Fruit fly (Drosophila melanogaster) whole organism, embryonic: ENCODE data around the gene alpha-PheRS.

Source experiments
- Asciz ChIP-seq: fragments of 200-800 bp; sonication (Bioruptor generic); optimal IDR thresholded peaks from 2 replicates; lab custom pipeline; 2017; ENCODE audit warnings: missing biosample characterization, mild to moderate bottlenecking, missing genetic modification characterization, missing genetic modification reagents
- CG10274 ChIP-seq: fragments of 200-800 bp; sonication (Bioruptor generic); optimal IDR thresholded peaks from 3 replicates; lab custom pipeline; 2017; ENCODE audit warnings: missing biosample characterization, mild to moderate bottlenecking, missing genetic modification characterization
- CG10654 ChIP-seq: fragments of 200-800 bp; sonication (Bioruptor generic); optimal IDR thresholded peaks from 2 replicates; lab custom pipeline; 2016; ENCODE audit warnings: missing biosample characterization, missing genetic modification characterization
- CG11696 ChIP-seq: fragments of 200-800 bp; sonication (Bioruptor generic); IDR thresholded peaks from 2 replicates; pipeline ENCODE4 v1.3.6; 2022; ENCODE audit warnings: missing biosample characterization, missing genetic modification characterization
- CG12299 ChIP-seq: fragments of 200-800 bp; sonication (Bioruptor generic); optimal IDR thresholded peaks from 2 replicates; lab custom pipeline; 2018; ENCODE audit warnings: missing biosample characterization, mild to moderate bottlenecking, missing genetic modification characterization
- CG13424 ChIP-seq: fragments of 200-800 bp; sonication (Bioruptor generic); optimal IDR thresholded peaks from 2 replicates; lab custom pipeline; 2019; ENCODE audit warnings: missing biosample characterization, mild to moderate bottlenecking, missing genetic modification characterization, moderate library complexity
- CG14710 ChIP-seq: fragments of 200-800 bp; sonication (Bioruptor generic); optimal IDR thresholded peaks from 3 replicates; lab custom pipeline; 2019; ENCODE audit warnings: missing biosample characterization, mild to moderate bottlenecking, missing genetic modification characterization, moderate library complexity
- CG15011 ChIP-seq: fragments of 200-800 bp; sonication (Bioruptor generic); optimal IDR thresholded peaks from 3 replicates; lab custom pipeline; 2018; ENCODE audit warnings: missing biosample characterization, mild to moderate bottlenecking, missing genetic modification characterization
- CG15601 ChIP-seq: fragments of 200-800 bp; sonication (Bioruptor generic); optimal IDR thresholded peaks from 3 replicates; lab custom pipeline; 2019; ENCODE audit warnings: missing biosample characterization, mild to moderate bottlenecking, missing genetic modification characterization, moderate library complexity
- CG17829 ChIP-seq: fragments of 200-800 bp; optimal IDR thresholded peaks from 2 replicates; lab custom pipeline; 2019; ENCODE audit warnings: missing biosample characterization, mild to moderate bottlenecking, missing genetic modification characterization, moderate library complexity
- CG1792 ChIP-seq: fragments of 200-800 bp; sonication (Bioruptor generic); optimal IDR thresholded peaks from 2 replicates; lab custom pipeline; 2016; ENCODE audit warnings: missing biosample characterization, missing genetic modification characterization
- CG30403 ChIP-seq: fragments of 200-800 bp; sonication (Bioruptor generic); optimal IDR thresholded peaks from 3 replicates; lab custom pipeline; 2016; ENCODE audit warnings: missing biosample characterization, missing genetic modification characterization
- CG31224 ChIP-seq: fragments of 200-800 bp; sonication (Bioruptor generic); IDR thresholded peaks from 2 replicates; pipeline ENCODE4 v1.3.6; 2022; ENCODE audit warnings: missing biosample characterization, missing genetic modification characterization
- CG33557 ChIP-seq: fragments of 200-800 bp; sonication (Bioruptor generic); optimal IDR thresholded peaks from 2 replicates; lab custom pipeline; 2019; ENCODE audit warnings: missing biosample characterization, mild to moderate bottlenecking, missing genetic modification characterization, moderate library complexity
- CG3407 ChIP-seq: fragments of 200-800 bp; sonication (Bioruptor generic); optimal IDR thresholded peaks from 2 replicates; lab custom pipeline; 2018; ENCODE audit warnings: missing biosample characterization, mild to moderate bottlenecking, missing genetic modification characterization
- CG6272 ChIP-seq: fragments of 200-800 bp; sonication (Bioruptor generic); IDR thresholded peaks from 2 replicates; pipeline ENCODE4 v1.3.6; 2022; ENCODE audit warnings: missing biosample characterization, missing genetic modification characterization
- CG9797 ChIP-seq: fragments of 200-800 bp; sonication (Bioruptor generic); optimal IDR thresholded peaks from 3 replicates; lab custom pipeline; 2018; ENCODE audit warnings: missing biosample characterization, mild to moderate bottlenecking, missing genetic modification characterization
- CG9932 ChIP-seq: fragments of 200-800 bp; sonication (Bioruptor generic); IDR thresholded peaks from 2 replicates; pipeline ENCODE4 v1.3.6; 2022; ENCODE audit warnings: missing biosample characterization, missing genetic modification characterization
- CrebB ChIP-seq: fragments of 200-800 bp; sonication (Bioruptor generic); optimal IDR thresholded peaks from 3 replicates; lab custom pipeline; 2018; ENCODE audit warnings: missing biosample characterization, mild to moderate bottlenecking, missing genetic modification characterization
- Doc3 ChIP-seq: fragments of 200-800 bp; sonication (Bioruptor generic); IDR thresholded peaks from 3 replicates; pipeline ENCODE4 v1.3.6; 2022; ENCODE audit warnings: missing biosample characterization, missing genetic modification characterization; ENCODE audit not compliant: partially characterized antibody
- Fer3 ChIP-seq: fragments of 200-800 bp; sonication (Bioruptor generic); optimal IDR thresholded peaks from 2 replicates; lab custom pipeline; 2018; ENCODE audit warnings: missing biosample characterization, mild to moderate bottlenecking, missing genetic modification characterization, moderate library complexity
- Hmr ChIP-seq: fragments of 200-800 bp; sonication (Bioruptor generic); optimal IDR thresholded peaks from 3 replicates; lab custom pipeline; 2017; ENCODE audit warnings: mild to moderate bottlenecking, missing biosample characterization, missing genetic modification reagents, missing genetic modification characterization
- MESR4 ChIP-seq: fragments of 200-800 bp; sonication (Bioruptor generic); optimal IDR thresholded peaks from 2 replicates; lab custom pipeline; 2018; ENCODE audit warnings: missing biosample characterization, mild to moderate bottlenecking, missing genetic modification characterization, moderate library complexity
- NC2α ChIP-seq: fragments of 200-800 bp; sonication (Bioruptor generic); optimal IDR thresholded peaks from 2 replicates; lab custom pipeline; 2016; ENCODE audit warnings: missing biosample characterization, missing genetic modification characterization
- Rx ChIP-seq: fragments of 200-800 bp; sonication (Bioruptor generic); IDR thresholded peaks from 2 replicates; pipeline ENCODE4 v1.3.6; 2022; ENCODE audit warnings: missing biosample characterization, missing genetic modification characterization
- Ssrp ChIP-seq: fragments of 200-800 bp; sonication (Bioruptor generic); optimal IDR thresholded peaks from 2 replicates; lab custom pipeline; 2018; ENCODE audit warnings: missing biosample characterization, mild to moderate bottlenecking, missing genetic modification characterization, moderate library complexity
- Xbp1 ChIP-seq: fragments of 200-800 bp; sonication (Bioruptor generic); optimal IDR thresholded peaks from 3 replicates; lab custom pipeline; 2016; ENCODE audit warnings: missing biosample characterization, mild to moderate bottlenecking, missing genetic modification characterization
- ab ChIP-seq: fragments of 200-800 bp; sonication (Bioruptor generic); optimal IDR thresholded peaks from 2 replicates; lab custom pipeline; 2016; ENCODE audit warnings: missing biosample characterization, missing genetic modification characterization
- ato ChIP-seq: fragments of 200-800 bp; sonication (Bioruptor generic); IDR thresholded peaks from 2 replicates; pipeline ENCODE4 v1.3.6; 2022; ENCODE audit warnings: missing biosample characterization, missing genetic modification characterization; ENCODE audit not compliant: partially characterized antibody
- chm ChIP-seq: fragments of 200-800 bp; sonication (Bioruptor generic); IDR thresholded peaks from 2 replicates; pipeline ENCODE4 v1.3.6; 2022; ENCODE audit warnings: missing biosample characterization, missing genetic modification characterization
- cwo ChIP-seq: fragments of 200-800 bp; sonication (Bioruptor generic); optimal IDR thresholded peaks from 3 replicates; lab custom pipeline; 2017; ENCODE audit warnings: missing biosample characterization, missing genetic modification characterization, mild to moderate bottlenecking, moderate library complexity, missing genetic modification reagents
- disco-r ChIP-seq: fragments of 200-800 bp; sonication (Bioruptor generic); optimal IDR thresholded peaks from 2 replicates; lab custom pipeline; 2016; ENCODE audit warnings: missing biosample characterization, missing genetic modification characterization
- fd64A ChIP-seq: fragments of 200-800 bp; sonication (Bioruptor generic); optimal IDR thresholded peaks from 3 replicates; lab custom pipeline; 2018; ENCODE audit warnings: missing biosample characterization, mild to moderate bottlenecking, missing genetic modification characterization
- gro ChIP-seq: fragments of 200-800 bp; sonication (Bioruptor generic); optimal IDR thresholded peaks from 2 replicates; lab custom pipeline; 2016; ENCODE audit warnings: missing biosample characterization, missing genetic modification characterization
- gsb ChIP-seq: fragments of 200-800 bp; sonication (Bioruptor generic); IDR thresholded peaks from 2 replicates; pipeline ENCODE4 v1.3.6; 2022; ENCODE audit warnings: missing biosample characterization, missing genetic modification characterization
- gsb-n ChIP-seq: fragments of 200-800 bp; sonication (Bioruptor generic); optimal IDR thresholded peaks from 3 replicates; lab custom pipeline; 2018; ENCODE audit warnings: missing biosample characterization, mild to moderate bottlenecking, missing genetic modification characterization
- kay ChIP-seq: fragments of 200-800 bp; sonication (Bioruptor generic); optimal IDR thresholded peaks from 2 replicates; lab custom pipeline; 2016; ENCODE audit warnings: missing biosample characterization, missing genetic modification characterization
- lmd ChIP-seq: fragments of 200-800 bp; sonication (Bioruptor generic); IDR thresholded peaks from 2 replicates; pipeline ENCODE4 v1.3.6; 2022; ENCODE audit warnings: missing biosample characterization, missing genetic modification characterization
- pan ChIP-seq, 4 experiments: fragments of >200 bp in 3 of 4; fragments of 200-800 bp in 1 of 4; sonication (Bioruptor generic) in 1 of 4; optimal IDR thresholded peaks in 3 of 4; IDR thresholded peaks in 1 of 4; 2 replicates each; pipeline versions ENCODE4 v1.3.6 to Lab custom; 2017 to 2022; ENCODE audit warnings: missing biosample characterization in 2 of 4, missing genetic modification characterization in 2 of 4, mixed read lengths in 1 of 4
- pb ChIP-seq: fragments of 200-800 bp; sonication (Bioruptor generic); optimal IDR thresholded peaks from 3 replicates; lab custom pipeline; 2016; ENCODE audit warnings: missing biosample characterization, missing genetic modification characterization
- peb ChIP-seq: fragments of 200-800 bp; sonication (Bioruptor generic); IDR thresholded peaks from 2 replicates; pipeline ENCODE4 v1.3.6; 2022; ENCODE audit warnings: missing biosample characterization, missing genetic modification characterization
- ranshi ChIP-seq: fragments of 200-800 bp; sonication (Bioruptor generic); IDR thresholded peaks from 2 replicates; pipeline ENCODE4 v1.3.6; 2022; ENCODE audit warnings: missing biosample characterization, missing genetic modification characterization
- sim ChIP-seq: fragments of 200-800 bp; sonication (Bioruptor generic); IDR thresholded peaks from 2 replicates; pipeline ENCODE4 v1.3.6; 2022; ENCODE audit warnings: missing biosample characterization, missing genetic modification characterization
- sima ChIP-seq: fragments of 200-800 bp; sonication (Bioruptor generic); optimal IDR thresholded peaks from 2 replicates; lab custom pipeline; 2016; ENCODE audit warnings: missing biosample characterization, missing genetic modification characterization

The alpha-PheRS gene

DNA sequence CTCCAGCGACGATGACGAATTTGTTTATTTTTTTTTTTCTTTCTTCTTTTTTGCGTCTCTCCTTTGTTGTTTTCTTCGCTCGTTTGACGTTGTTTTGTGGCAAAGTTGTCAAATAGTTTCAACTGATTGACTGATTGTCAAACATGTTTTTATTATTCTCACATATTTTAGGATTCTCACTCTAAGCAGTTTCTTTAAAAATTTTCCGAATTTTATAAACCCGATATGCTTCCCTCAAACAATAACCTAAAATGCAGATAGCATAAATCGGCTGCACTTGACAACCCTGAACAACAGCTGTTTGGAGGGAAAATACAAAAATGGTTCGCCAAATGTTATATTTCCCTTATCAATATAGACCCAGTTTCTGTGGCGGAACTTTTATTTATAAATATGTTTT is 1.9 kb downstream of the alpha-PheRS start, which contains the start of gene CG17982 (continued):
- peak; percentile 77 for TF ChIP-seq Ssrp
- TF ChIP-seq Asciz (GFP tag; lab: Kevin White, UChicago), result no peak
- peak; percentile 51 for TF ChIP-seq MESR4 (GFP tag; lab: Kevin White, UChicago)
- no peak for TF ChIP-seq sim (GFP tag; lab: Robert Waterston, UW)
- no peak for TF ChIP-seq Doc3 (GFP tag; lab: Robert Waterston, UW)
- peak; percentile 88 for TF ChIP-seq Fer3
- TF ChIP-seq CrebB (tag; lab: Kevin White, UChicago), result peak; percentile 75
- TF ChIP-seq CG17829 (tag; lab: Kevin White, UChicago), result peak; percentile 85
- TF ChIP-seq kay, result peak; percentile 81
- TF ChIP-seq gsb (GFP tag; lab: Robert Waterston, UW), result peak; percentile 55
- peak; percentile 16 for TF ChIP-seq CG10274 (GFP tag; lab: Kevin White, UChicago)
- TF ChIP-seq CG11696 (GFP tag; lab: Robert Waterston, UW), result peak; percentile 37; the same call in 1 of the 2 replicates
- TF ChIP-seq CG13424 (tag; lab: Kevin White, UChicago), result peak; percentile 89
- TF ChIP-seq CG15601 (tag; lab: Kevin White, UChicago), result peak; percentile 82
- peak; percentile 75 for TF ChIP-seq gsb-n (tag; lab: Kevin White, UChicago)
- TF ChIP-seq CG12299, result peak; percentile 86
- peak; percentile 62 for TF ChIP-seq pb (GFP tag; lab: Kevin White, UChicago)
- TF ChIP-seq lmd (GFP tag; lab: Robert Waterston, UW), result peak; percentile 79
- TF ChIP-seq Rx (GFP tag; lab: Robert Waterston, UW), result peak; percentile 80
- peak; percentile 81 for TF ChIP-seq CG33557 (GFP tag; lab: Kevin White, UChicago)
- 0 out of 2 replicates have a peak, but pooled peaks have one; percentile 34 for TF ChIP-seq CG6272 (GFP tag; lab: Robert Waterston, UW)
- TF ChIP-seq Hmr (GFP tag; lab: Kevin White, UChicago), result no peak
- peak; percentile 45 for TF ChIP-seq fd64A (GFP tag; lab: Kevin White, UChicago)
- TF ChIP-seq ato (GFP tag; lab: Robert Waterston, UW), result no peak
- TF ChIP-seq CG10654 (GFP tag; lab: Kevin White, UChicago), result peak; percentile 73
- TF ChIP-seq ranshi (GFP tag; lab: Robert Waterston, UW), result peak; percentile 82
- TF ChIP-seq CG14710 (tag; lab: Kevin White, UChicago), result peak; percentile 83
- TF ChIP-seq disco-r (GFP tag; lab: Kevin White, UChicago), result peak; percentile 64
- peak; percentile 71 for TF ChIP-seq cwo (GFP tag; lab: Kevin White, UChicago)
- no peak for TF ChIP-seq peb (GFP tag; lab: Robert Waterston, UW)
- TF ChIP-seq CG9797 (GFP tag; lab: Kevin White, UChicago), result no peak
- peak; percentile 63 for TF ChIP-seq CG1792 (GFP tag; lab: Kevin White, UChicago)
- TF ChIP-seq Xbp1 (GFP tag; lab: Kevin White, UChicago), result peak; percentile 88
- peak; percentile 70 for TF ChIP-seq CG3407
- TF ChIP-seq CG9932 (GFP tag; lab: Robert Waterston, UW), result peak; percentile 83
- TF ChIP-seq CG31224 (GFP tag; lab: Robert Waterston, UW), result peak; percentile 65
- no peak for TF ChIP-seq CG15011
- peak; percentile 86 for TF ChIP-seq CG30403
- peak; percentile 18 for TF ChIP-seq ab (GFP tag; lab: Kevin White, UChicago)
- TF ChIP-seq gro (GFP tag; lab: Kevin White, UChicago), result peak; percentile 89
- TF ChIP-seq sima (GFP tag; lab: Kevin White, UChicago), result peak; percentile 33
- peak; percentile 66; the same call in 1 of the 2 replicates for TF ChIP-seq chm (GFP tag; lab: Robert Waterston, UW)
- peak; percentile 72 for TF ChIP-seq NC2α (GFP tag; lab: Kevin White, UChicago)
- TF ChIP-seq pan (optimal IDR thresholded peaks at IDR 0.05; lab: Kevin White, UChicago), result no peak
- peak in 1 of 2 experiments; percentile 86 for TF ChIP-seq pan (GFP tag; optimal IDR thresholded peaks at IDR 0.05 in 1 of 2, IDR thresholded peaks at IDR 0.05 in 1 of 2)
